Worm (Caenorhabditis elegans) whole organism, midembryonic: ENCODE results near the gene ZK1058.3.

ENCODE experiments used
- T22C8.4 ChIP-seq: fragments of 200-800 bp; sonication (Bioruptor generic); IDR thresholded peaks from 2 replicates; pipeline ENCODE4 v1.3.6; 2022; ENCODE audit warnings: missing genetic modification characterization, missing compliant biosample characterization
- cog-1 ChIP-seq: sonication (generic microtip); optimal IDR thresholded peaks from 2 replicates; lab custom pipeline; 2016; ENCODE audit warnings: missing genetic modification characterization, missing compliant biosample characterization
- flt-1 ChIP-seq: fragments of 200-800 bp; sonication (Bioruptor generic); IDR thresholded peaks from 2 replicates; pipeline ENCODE4 v1.3.6; 2022; ENCODE audit warnings: missing genetic modification characterization, missing compliant biosample characterization
- klf-2 ChIP-seq: fragments of 200-800 bp; sonication (Bioruptor generic); conservative IDR thresholded peaks from 2 replicates; pipeline ENCODE4 v1.3.6; 2022; ENCODE audit warnings: missing genetic modification reagents, missing genetic modification characterization, missing compliant biosample characterization
- med-1 ChIP-seq: sonication (generic microtip); optimal IDR thresholded peaks from 2 replicates; lab custom pipeline; 2017; ENCODE audit warnings: missing genetic modification characterization, mild to moderate bottlenecking, missing compliant biosample characterization, antibody characterized with exemption, missing genetic modification reagents; ENCODE audit not compliant: insufficient read depth
- ref-1 ChIP-seq: fragments of 200-800 bp; sonication (Bioruptor generic); conservative IDR thresholded peaks from 2 replicates; pipeline ENCODE4 v1.3.6; 2022; ENCODE audit warnings: missing genetic modification reagents, missing genetic modification characterization, missing compliant biosample characterization
- tab-1 ChIP-seq: fragments of 200-800 bp; sonication (Bioruptor generic); IDR thresholded peaks from 2 replicates; pipeline ENCODE4 v1.3.6; 2022; ENCODE audit warnings: missing genetic modification characterization, missing compliant biosample characterization
- ztf-23 ChIP-seq: fragments of 200-800 bp; sonication (Bioruptor generic); IDR thresholded peaks from 2 replicates; pipeline ENCODE4 v1.3.6; 2022; ENCODE audit warnings: missing genetic modification reagents, missing genetic modification characterization, missing compliant biosample characterization
- ztf-29 ChIP-seq: fragments of 200-800 bp; sonication (Bioruptor generic); IDR thresholded peaks from 2 replicates; pipeline ENCODE4 v1.3.6; 2022; ENCODE audit warnings: missing genetic modification reagents, missing genetic modification characterization, missing compliant biosample characterization

Gene ZK1058.3

DNA sequence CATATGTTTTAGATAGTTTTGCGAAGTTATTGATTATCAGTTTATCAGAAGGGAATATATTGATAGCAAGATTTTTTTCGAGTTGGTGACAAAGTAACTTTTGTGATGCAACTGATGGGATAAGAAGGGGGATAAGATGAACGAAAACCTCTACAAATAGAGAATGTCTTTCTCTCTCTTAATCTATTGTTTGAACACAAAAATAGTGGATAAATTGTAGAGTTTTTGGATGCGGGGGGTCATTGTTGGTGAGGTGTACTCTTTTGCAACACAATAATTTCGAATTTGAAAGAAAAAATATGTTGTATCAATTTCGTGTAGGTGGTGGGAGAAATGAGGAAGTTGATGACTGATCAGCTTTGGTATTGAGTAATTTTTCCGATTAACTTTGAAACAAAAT lies 7.4 kb downstream of the ZK1058.3 start, which contains the start of gene ZK1058.9:
Gene ZK1058.9, minus strand, starts transcription at position 101 of the 400 bp plus-strand sequence.
- TF ChIP-seq flt-1 (GFP tag; lab: Robert Waterston, UW) (no peak), cog-1 (tag; lab: Kevin White, UChicago) (no peak), tab-1 (GFP tag; lab: Robert Waterston, UW) (no peak), ztf-23 (no peak), med-1 (GFP tag; lab: Kevin White, UChicago) (no peak), klf-2 (GFP tag; lab: Robert Waterston, UW) (no peak), ref-1 (GFP tag; lab: Robert Waterston, UW) (no peak), T22C8.4 (GFP tag; lab: Robert Waterston, UW) (no peak), ztf-29 (no peak)

- TF ChIP-seq ztf-23 = no peak
- TF ChIP-seq ref-1 (GFP tag; lab: Robert Waterston, UW) = no peak
- no peak for TF ChIP-seq tab-1 (GFP tag; lab: Robert Waterston, UW)
- no peak for TF ChIP-seq med-1 (GFP tag; lab: Kevin White, UChicago)
- TF ChIP-seq cog-1 (tag; lab: Kevin White, UChicago) = no peak
- TF ChIP-seq flt-1 (GFP tag; lab: Robert Waterston, UW) = no peak
- TF ChIP-seq T22C8.4 (GFP tag; lab: Robert Waterston, UW) = no peak
Measured at ce11 chrIII:3926801-3927200, 8.1 kb downstream of the ZK1058.3 start.

- no peak for TF ChIP-seq med-1 (GFP tag; lab: Kevin White, UChicago)
- TF ChIP-seq flt-1 (GFP tag; lab: Robert Waterston, UW) = no peak
- TF ChIP-seq T22C8.4 (GFP tag; lab: Robert Waterston, UW) = no peak
- no peak for TF ChIP-seq ztf-29
- TF ChIP-seq tab-1 (GFP tag; lab: Robert Waterston, UW) = no peak
- TF ChIP-seq klf-2 (GFP tag; lab: Robert Waterston, UW) = no peak
- TF ChIP-seq cog-1 (tag; lab: Kevin White, UChicago) = no peak
- no peak for TF ChIP-seq ztf-23
- TF ChIP-seq ref-1 (GFP tag; lab: Robert Waterston, UW) = no peak
Measured at ce11 chrIII:3927450-3927849, 8.8 kb downstream of the ZK1058.3 start.

DNA sequence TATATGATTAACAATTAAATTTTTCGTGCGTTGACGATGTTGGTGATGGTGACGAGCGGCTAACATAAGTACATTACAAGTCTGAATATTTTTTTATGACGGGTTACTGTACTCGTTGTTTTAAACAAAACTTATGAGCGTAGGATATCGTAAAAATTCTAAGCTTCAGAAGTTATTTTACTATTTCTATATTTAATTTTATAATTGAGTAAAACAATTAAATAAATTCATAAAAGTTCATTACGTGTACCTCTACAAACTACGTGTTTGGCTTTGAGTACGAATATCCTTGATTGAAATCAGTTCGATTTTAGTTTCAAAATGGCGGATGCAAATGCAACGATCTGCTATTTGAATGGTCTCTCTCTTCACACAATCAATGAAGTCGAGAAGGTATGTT lies 9.5 kb downstream of the ZK1058.3 start, which contains the start of gene F37A8.1:
Gene F37A8.1, plus strand, starts transcription at position 301 of the 400 bp plus-strand sequence.
- TF ChIP-seq tab-1 (GFP tag; lab: Robert Waterston, UW) (no peak), ztf-29 (no peak), cog-1 (tag; lab: Kevin White, UChicago) (no peak), T22C8.4 (GFP tag; lab: Robert Waterston, UW) (no peak), ztf-23 (no peak), klf-2 (GFP tag; lab: Robert Waterston, UW) (no peak), ref-1 (GFP tag; lab: Robert Waterston, UW) (no peak), med-1 (GFP tag; lab: Kevin White, UChicago) (no peak), flt-1 (GFP tag; lab: Robert Waterston, UW) (no peak)

ce11 chrIII:3931423-3931822 lies 12.8 kb downstream of the ZK1058.3 start, which contains the start of gene F37A8.2:
TSS of gene F37A8.2 (minus strand) at chrIII:3931523.
- TF ChIP-seq klf-2 (GFP tag; lab: Robert Waterston, UW) (no peak), tab-1 (GFP tag; lab: Robert Waterston, UW) (no peak), flt-1 (GFP tag; lab: Robert Waterston, UW) (no peak), ref-1 (GFP tag; lab: Robert Waterston, UW) (no peak), T22C8.4 (GFP tag; lab: Robert Waterston, UW) (no peak), med-1 (GFP tag; lab: Kevin White, UChicago) (no peak), ztf-23 (no peak), cog-1 (tag; lab: Kevin White, UChicago) (no peak), ztf-29 (no peak)

- TF ChIP-seq flt-1 (GFP tag; lab: Robert Waterston, UW) (no peak), ztf-23 (no peak), T22C8.4 (GFP tag; lab: Robert Waterston, UW) (no peak), ref-1 (GFP tag; lab: Robert Waterston, UW) (no peak), tab-1 (GFP tag; lab: Robert Waterston, UW) (no peak), klf-2 (GFP tag; lab: Robert Waterston, UW) (no peak), ztf-29 (no peak), cog-1 (tag; lab: Kevin White, UChicago) (no peak), med-1 (GFP tag; lab: Kevin White, UChicago) (no peak)
Measured at ce11 chrIII:3935808-3936207, 17.1 kb downstream of the ZK1058.3 start, which contains the start of gene npl-10. TSS of gene npl-10 (minus strand) at chrIII:3935908.

- TF ChIP-seq flt-1 (GFP tag; lab: Robert Waterston, UW) = no peak
Measured at ce11 chrIII:3952058-3952457, 33.4 kb downstream of the ZK1058.3 start.

DNA sequence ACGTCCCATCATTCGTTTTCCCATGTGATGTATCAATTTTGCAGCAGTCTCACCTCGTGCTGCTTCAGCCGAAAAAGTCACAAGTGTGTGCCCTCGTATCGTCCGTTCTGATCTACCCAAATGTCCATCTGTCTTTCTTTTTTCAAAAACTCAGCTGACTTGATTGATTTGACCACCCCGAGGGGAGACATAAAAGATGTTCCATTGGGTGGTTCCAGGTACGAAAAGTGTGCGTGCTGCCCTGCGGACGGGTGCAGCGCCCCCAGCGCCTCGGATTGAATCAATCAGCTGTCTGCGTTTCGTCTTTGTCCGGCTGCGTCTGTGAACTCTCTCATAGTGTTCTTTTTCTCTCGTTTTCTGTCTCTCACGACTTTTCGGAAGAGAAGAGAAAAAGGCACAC lies 34.6 kb downstream of the ZK1058.3 start:
- TF ChIP-seq T22C8.4 (GFP tag; lab: Robert Waterston, UW) = no peak
- TF ChIP-seq flt-1 (GFP tag; lab: Robert Waterston, UW) = no peak
- no peak for TF ChIP-seq ztf-29
- TF ChIP-seq ref-1 (GFP tag; lab: Robert Waterston, UW) = no peak
- no peak for TF ChIP-seq med-1 (GFP tag; lab: Kevin White, UChicago)

DNA sequence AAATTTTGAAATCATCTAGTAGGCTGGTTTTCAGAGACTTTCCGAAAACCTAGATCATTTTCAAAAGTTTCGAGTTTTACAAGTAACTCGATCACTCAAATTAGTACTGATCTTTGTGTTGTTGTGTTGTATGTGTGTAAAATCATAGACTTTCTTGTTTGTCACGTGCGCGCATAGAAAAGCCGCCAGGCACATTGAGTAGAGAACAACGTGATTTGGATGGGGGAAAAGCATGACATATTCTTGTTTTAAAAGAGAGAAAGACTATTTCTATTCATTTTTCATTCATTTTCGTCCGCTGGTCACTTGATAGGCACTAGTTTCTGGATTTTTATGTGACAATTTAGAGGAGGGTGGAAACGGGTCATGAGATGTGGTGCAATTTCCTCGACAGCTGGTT lies 35.6 kb downstream of the ZK1058.3 start:
- no peak for TF ChIP-seq ztf-23
- no peak for TF ChIP-seq cog-1 (tag; lab: Kevin White, UChicago)
- TF ChIP-seq flt-1 (GFP tag; lab: Robert Waterston, UW) = no peak
- TF ChIP-seq tab-1 (GFP tag; lab: Robert Waterston, UW) = no peak
- TF ChIP-seq ztf-29 = no peak
- TF ChIP-seq ref-1 (GFP tag; lab: Robert Waterston, UW) = no peak
- TF ChIP-seq med-1 (GFP tag; lab: Kevin White, UChicago) = no peak
- TF ChIP-seq T22C8.4 (GFP tag; lab: Robert Waterston, UW) = no peak
- TF ChIP-seq klf-2 (GFP tag; lab: Robert Waterston, UW) = no peak
